Worm (Caenorhabditis elegans): ENCODE results near the gene Y39A3A.3.

The Y39A3A.3 gene

ce11 chrIII:2032327-2033093 lies 35.6 kb downstream of the Y39A3A.3 start:
- TF ChIP-seq dao-5 (tag; optimal IDR thresholded peaks at IDR 0.05) (no peak), him-1 (tag; optimal IDR thresholded peaks at IDR 0.05) (no peak), W03F9.2 (tag; optimal IDR thresholded peaks at IDR 0.05) (no peak)

- TF ChIP-seq him-1 (tag; optimal IDR thresholded peaks at IDR 0.05), result no peak
- TF ChIP-seq W03F9.2 (tag; optimal IDR thresholded peaks at IDR 0.05), result no peak
- TF ChIP-seq dao-5 (tag; optimal IDR thresholded peaks at IDR 0.05), result no peak
Measured at ce11 chrIII:2031746-2032145, 36.4 kb downstream of the Y39A3A.3 start.

ce11 chrIII:2030776-2031565 lies 37.2 kb downstream of the Y39A3A.3 start:
- TF ChIP-seq him-1 (tag; optimal IDR thresholded peaks at IDR 0.05) (no peak), W03F9.2 (tag; optimal IDR thresholded peaks at IDR 0.05) (no peak), dao-5 (tag; optimal IDR thresholded peaks at IDR 0.05) (no peak)

- TF ChIP-seq W03F9.2 (tag; optimal IDR thresholded peaks at IDR 0.05) (no peak), him-1 (tag; optimal IDR thresholded peaks at IDR 0.05) (no peak), dao-5 (tag; optimal IDR thresholded peaks at IDR 0.05) (no peak)
Measured at ce11 chrIII:2027517-2027916, 40.6 kb downstream of the Y39A3A.3 start.

- no peak for TF ChIP-seq him-1 (tag; optimal IDR thresholded peaks at IDR 0.05)
- TF ChIP-seq dao-5 (tag; optimal IDR thresholded peaks at IDR 0.05), result no peak
Measured at ce11 chrIII:2021495-2021894, 46.7 kb downstream of the Y39A3A.3 start, which contains the start of gene ckr-2. TSS of gene ckr-2 (minus strand) at chrIII:2021595.
